Fruit fly (Drosophila melanogaster): ENCODE results near the gene Nmdmc.

The Nmdmc gene

DNA sequence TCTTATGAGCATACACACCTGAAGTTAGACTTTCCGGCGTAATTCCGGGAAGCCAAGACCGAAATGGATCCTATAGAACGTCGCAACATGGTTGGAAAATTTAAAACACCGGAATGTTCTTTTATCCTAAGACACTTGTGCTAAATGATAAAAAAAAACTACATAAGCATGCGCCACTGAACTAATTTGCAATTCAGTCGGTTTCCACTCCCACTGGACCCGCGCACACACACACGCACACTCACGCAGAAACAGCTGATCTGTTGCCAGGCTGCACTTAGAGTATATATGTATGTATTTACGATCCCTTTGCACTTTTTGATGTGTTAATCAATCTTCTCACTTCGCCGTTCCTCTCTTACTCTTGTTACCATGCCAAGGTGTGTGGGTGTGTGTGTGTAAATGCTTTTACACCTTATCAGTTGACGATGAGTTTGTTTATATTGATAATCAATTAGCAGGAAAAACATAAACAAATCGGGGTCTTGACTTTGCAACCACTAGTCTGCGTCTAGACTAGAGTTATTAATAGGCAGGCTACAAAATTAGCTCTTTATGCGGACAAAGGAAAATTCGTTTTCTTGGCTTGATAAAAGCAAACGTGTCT, 1.8 kb downstream of the Nmdmc start, which contains the start of gene Mst85C (continued):
- TF ChIP-seq HmgZ (tag; optimal IDR thresholded peaks at IDR 0.05) (no peak), CG13775 (GFP tag; optimal IDR thresholded peaks at IDR 0.05) (no peak), Usf (GFP tag; optimal IDR thresholded peaks at IDR 0.05) (no peak), CG4707 (GFP tag; optimal IDR thresholded peaks at IDR 0.05) (peak; percentile 20), Deaf1 (tag; optimal IDR thresholded peaks at IDR 0.05) (no peak), Optix (GFP tag; IDR thresholded peaks at IDR 0.05) (no peak), ash1 (GFP tag; optimal IDR thresholded peaks at IDR 0.05) (no peak), kah (GFP tag; optimal IDR thresholded peaks at IDR 0.05) (peak; percentile 38), CG15479 (GFP tag; optimal IDR thresholded peaks at IDR 0.05) (peak; percentile 62), btn (GFP tag; optimal IDR thresholded peaks at IDR 0.05) (no peak), CG30431 (GFP tag; optimal IDR thresholded peaks at IDR 0.05) (no peak), CG18764 (GFP tag; optimal IDR thresholded peaks at IDR 0.05) (no peak), CG34422 (GFP tag; IDR thresholded peaks at IDR 0.05) (no peak), Gsc (GFP tag; IDR thresholded peaks at IDR 0.05) (no peak), fd64A (GFP tag; optimal IDR thresholded peaks at IDR 0.05) (peak; percentile 8), psq (GFP tag; optimal IDR thresholded peaks at IDR 0.05) (no peak), Sry-β (GFP tag; optimal IDR thresholded peaks at IDR 0.05) (no peak), kni (GFP tag; optimal IDR thresholded peaks at IDR 0.05) (peak; percentile 73), Oaz (GFP tag; IDR thresholded peaks at IDR 0.05) (no peak), CG10274 (GFP tag; optimal IDR thresholded peaks at IDR 0.05) (no peak), pho (GFP tag; optimal IDR thresholded peaks at IDR 0.05) (no peak), CG7372 (GFP tag; IDR thresholded peaks at IDR 0.05) (no peak), Drgx (GFP tag; IDR thresholded peaks at IDR 0.05) (no peak), knrl (GFP tag; IDR thresholded peaks at IDR 0.05; ENCODE audit: partially characterized antibody) (no peak), sob (GFP tag; IDR thresholded peaks at IDR 0.05) (no peak), chm (GFP tag; IDR thresholded peaks at IDR 0.05) (no peak), Scr (GFP tag; IDR thresholded peaks at IDR 0.05; ENCODE audit: partially characterized antibody) (no peak)

DNA sequence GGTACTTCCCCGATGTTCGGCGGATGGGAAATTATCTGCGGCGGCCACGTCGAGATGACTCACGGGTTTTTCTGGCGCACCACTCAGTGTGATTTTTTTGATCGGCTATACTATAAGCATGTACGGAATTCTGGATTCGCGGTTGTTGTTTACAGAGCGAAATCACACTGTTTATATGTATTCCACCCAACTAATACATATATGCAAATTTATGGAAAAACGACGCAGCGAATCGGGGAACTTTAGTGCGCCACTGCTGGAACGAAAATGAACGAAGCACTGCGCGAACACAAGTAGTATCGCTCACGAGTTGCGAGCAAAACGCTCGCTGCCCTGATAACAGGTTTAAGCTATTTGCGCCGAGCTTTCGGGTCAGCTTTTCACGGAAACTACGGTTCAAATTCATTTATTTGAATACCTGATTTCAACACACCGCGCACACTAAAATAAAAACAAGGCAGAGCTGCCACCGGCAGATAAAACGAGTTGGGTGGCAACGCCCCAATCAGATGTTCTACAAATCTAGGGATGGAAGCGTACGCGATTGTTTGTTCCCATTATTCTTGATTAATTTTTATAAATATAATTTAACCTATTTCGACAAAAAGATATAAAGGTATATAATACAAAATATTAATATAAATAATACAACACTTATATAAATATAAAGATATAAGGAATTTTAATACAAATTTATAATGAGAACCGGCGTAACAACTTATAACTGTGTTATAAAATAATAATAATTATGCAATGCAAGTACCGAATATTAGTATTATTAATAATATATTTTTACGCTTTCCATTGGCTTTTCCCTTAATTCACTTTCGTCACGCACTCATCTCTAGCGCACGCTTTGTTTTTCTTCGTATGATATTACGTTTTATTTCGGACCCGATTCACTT, 2.5 kb downstream of the Nmdmc start, which contains the start of gene Rel:
Gene Rel, minus strand, starts transcription at position 417 of the 905 bp plus-strand sequence.
- peak; percentile 85 for TF ChIP-seq grau (tag; optimal IDR thresholded peaks at IDR 0.05)
- peak; percentile 39 for TF ChIP-seq CG6813 (GFP tag; optimal IDR thresholded peaks at IDR 0.05)
- TF ChIP-seq YL-1 (GFP tag; optimal IDR thresholded peaks at IDR 0.05): peak; percentile 12
- TF ChIP-seq Dll (GFP tag; IDR thresholded peaks at IDR 0.05; ENCODE audit: partially characterized antibody): no peak
- no peak for TF ChIP-seq pita (GFP tag; optimal IDR thresholded peaks at IDR 0.05)
- peak; percentile 78 for TF ChIP-seq CG3281 (GFP tag; optimal IDR thresholded peaks at IDR 0.05)
- peak; percentile 25 for TF ChIP-seq CG18764 (GFP tag; optimal IDR thresholded peaks at IDR 0.05)
- TF ChIP-seq btn (GFP tag; optimal IDR thresholded peaks at IDR 0.05): peak; percentile 37
- peak; percentile 22 for TF ChIP-seq org-1 (GFP tag; optimal IDR thresholded peaks at IDR 0.05)
- peak; percentile 30 for TF ChIP-seq zfh2 (GFP tag; optimal IDR thresholded peaks at IDR 0.05)
- TF ChIP-seq pb (GFP tag; optimal IDR thresholded peaks at IDR 0.05): peak; percentile 34
- TF ChIP-seq otp (GFP tag; IDR thresholded peaks at IDR 0.05): no peak
- no peak for TF ChIP-seq nau (GFP tag; optimal IDR thresholded peaks at IDR 0.05)
- no peak for TF ChIP-seq CG31224 (GFP tag; IDR thresholded peaks at IDR 0.05)
- TF ChIP-seq Xrp1 (GFP tag; IDR thresholded peaks at IDR 0.05): no peak
- TF ChIP-seq Stat92E (GFP tag; optimal IDR thresholded peaks at IDR 0.05): no peak
- peak; percentile 45 for TF ChIP-seq oc (tag; optimal IDR thresholded peaks at IDR 0.05)
- no peak for TF ChIP-seq CG8765 (GFP tag; IDR thresholded peaks at IDR 0.05)
- peak; percentile 78 for TF ChIP-seq sug (tag; optimal IDR thresholded peaks at IDR 0.05)
- no peak for TF ChIP-seq seq (GFP tag; IDR thresholded peaks at IDR 0.05)
- peak; percentile 31 for TF ChIP-seq CG12942 (GFP tag; optimal IDR thresholded peaks at IDR 0.05)
- TF ChIP-seq CG33213 (GFP tag; optimal IDR thresholded peaks at IDR 0.05): peak; percentile 15
- TF ChIP-seq CG3995 (GFP tag; optimal IDR thresholded peaks at IDR 0.05): peak; percentile 54
- TF ChIP-seq exex (tag; optimal IDR thresholded peaks at IDR 0.05): peak; percentile 35

Data from whole organism, embryonic.